Fruit fly (Drosophila melanogaster): ENCODE results near the gene caps.

DNA sequence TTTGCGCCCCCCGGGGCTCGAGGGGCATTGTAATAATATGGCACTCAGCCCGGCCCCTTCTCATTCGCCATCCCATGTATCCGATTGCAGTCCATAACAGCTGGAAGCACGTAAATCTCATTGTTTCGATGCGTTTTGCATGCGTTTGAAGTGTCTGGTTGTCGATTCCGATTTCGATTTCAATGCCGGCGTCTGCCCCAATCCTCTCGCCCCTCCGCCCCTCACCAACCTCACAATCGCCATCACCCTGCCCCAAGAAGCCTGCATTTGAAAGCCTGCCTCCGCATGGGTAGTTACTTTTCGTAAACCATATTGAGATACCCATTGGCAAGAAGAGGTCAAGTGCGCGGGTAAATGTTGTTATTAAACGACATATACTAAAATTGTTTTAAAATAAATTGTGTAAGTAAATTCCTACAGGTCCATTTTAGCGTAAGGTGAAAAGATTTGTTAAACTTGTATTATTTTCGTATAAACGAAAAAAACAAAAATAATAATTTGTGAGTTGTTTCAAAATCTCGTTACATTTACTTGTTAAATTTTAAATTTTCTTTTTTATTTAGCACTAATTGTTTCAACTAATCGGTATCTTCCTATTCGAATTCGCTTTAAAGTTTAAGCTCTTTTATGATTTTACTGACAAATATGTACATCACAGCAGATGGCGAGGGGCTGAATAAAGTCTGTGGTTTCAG is 15.7 kb upstream of the caps start:
- TF ChIP-seq CG34367 (tag; optimal IDR thresholded peaks at IDR 0.05): peak; percentile 67
- peak; percentile 79 for TF ChIP-seq CG8159 (tag; optimal IDR thresholded peaks at IDR 0.05)
- TF ChIP-seq EcR (GFP tag; optimal IDR thresholded peaks at IDR 0.05): no peak
- peak; percentile 21 for TF ChIP-seq Snoo (tag; optimal IDR thresholded peaks at IDR 0.05)
- TF ChIP-seq fd96Ca (GFP tag; IDR thresholded peaks at IDR 0.05): no peak
- TF ChIP-seq Pif1B (GFP tag; optimal IDR thresholded peaks at IDR 0.05): no peak
- TF ChIP-seq CG13204 (GFP tag; optimal IDR thresholded peaks at IDR 0.05): no peak
- no peak for TF ChIP-seq gl (tag; optimal IDR thresholded peaks at IDR 0.05)
- no peak for TF ChIP-seq Pif1A (GFP tag; optimal IDR thresholded peaks at IDR 0.05)
- no peak for TF ChIP-seq CG12605 (GFP tag; IDR thresholded peaks at IDR 0.05)
- no peak for TF ChIP-seq CG4496 (GFP tag; IDR thresholded peaks at IDR 0.05)
- peak; percentile 84 for TF ChIP-seq CG9948 (tag; optimal IDR thresholded peaks at IDR 0.05)
- TF ChIP-seq CG15710 (tag; optimal IDR thresholded peaks at IDR 0.05): peak; percentile 76
- TF ChIP-seq Ets98B (GFP tag; IDR thresholded peaks at IDR 0.05): no peak
